Worm (Caenorhabditis elegans) whole organism, midembryonic: ENCODE data around the gene Y57A10A.14.

ENCODE experiments used
- T22C8.4 ChIP-seq: fragments of 200-800 bp; sonication (Bioruptor generic); IDR thresholded peaks from 2 replicates; pipeline ENCODE4 v1.3.6; 2022; ENCODE audit warnings: missing genetic modification characterization, missing compliant biosample characterization
- cog-1 ChIP-seq: sonication (generic microtip); optimal IDR thresholded peaks from 2 replicates; lab custom pipeline; 2016; ENCODE audit warnings: missing genetic modification characterization, missing compliant biosample characterization
- flt-1 ChIP-seq: fragments of 200-800 bp; sonication (Bioruptor generic); IDR thresholded peaks from 2 replicates; pipeline ENCODE4 v1.3.6; 2022; ENCODE audit warnings: missing genetic modification characterization, missing compliant biosample characterization
- klf-2 ChIP-seq: fragments of 200-800 bp; sonication (Bioruptor generic); conservative IDR thresholded peaks from 2 replicates; pipeline ENCODE4 v1.3.6; 2022; ENCODE audit warnings: missing genetic modification reagents, missing genetic modification characterization, missing compliant biosample characterization
- med-1 ChIP-seq: sonication (generic microtip); optimal IDR thresholded peaks from 2 replicates; lab custom pipeline; 2017; ENCODE audit warnings: missing genetic modification characterization, mild to moderate bottlenecking, missing compliant biosample characterization, antibody characterized with exemption, missing genetic modification reagents; ENCODE audit not compliant: insufficient read depth
- ref-1 ChIP-seq: fragments of 200-800 bp; sonication (Bioruptor generic); conservative IDR thresholded peaks from 2 replicates; pipeline ENCODE4 v1.3.6; 2022; ENCODE audit warnings: missing genetic modification reagents, missing genetic modification characterization, missing compliant biosample characterization
- tab-1 ChIP-seq: fragments of 200-800 bp; sonication (Bioruptor generic); IDR thresholded peaks from 2 replicates; pipeline ENCODE4 v1.3.6; 2022; ENCODE audit warnings: missing genetic modification characterization, missing compliant biosample characterization
- ztf-23 ChIP-seq: fragments of 200-800 bp; sonication (Bioruptor generic); IDR thresholded peaks from 2 replicates; pipeline ENCODE4 v1.3.6; 2022; ENCODE audit warnings: missing genetic modification reagents, missing genetic modification characterization, missing compliant biosample characterization
- ztf-29 ChIP-seq: fragments of 200-800 bp; sonication (Bioruptor generic); IDR thresholded peaks from 2 replicates; pipeline ENCODE4 v1.3.6; 2022; ENCODE audit warnings: missing genetic modification reagents, missing genetic modification characterization, missing compliant biosample characterization

- TF ChIP-seq klf-2 (no peak), tab-1 (GFP tag; lab: Robert Waterston, UW) (no peak), T22C8.4 (GFP tag; lab: Robert Waterston, UW) (no peak), med-1 (GFP tag; lab: Kevin White, UChicago) (no peak), cog-1 (tag; lab: Kevin White, UChicago) (no peak), flt-1 (GFP tag; lab: Robert Waterston, UW) (no peak), ztf-29 (no peak), ztf-23 (GFP tag; lab: Robert Waterston, UW) (no peak), ref-1 (GFP tag; lab: Robert Waterston, UW) (no peak)
Measured at ce11 chrII:12143558-12143957, 42.2 kb upstream of the Y57A10A.14 start.
